Worm (Caenorhabditis elegans) whole organism, dauer: ENCODE results near the gene C47G2.4.

Experiments
- unc-62 ChIP-seq: sonication (generic microtip); optimal IDR thresholded peaks from 2 replicates; lab custom pipeline; 2017; ENCODE audit warnings: missing biosample characterization, missing genetic modification reagents, missing genetic modification characterization

Gene C47G2.4

DNA sequence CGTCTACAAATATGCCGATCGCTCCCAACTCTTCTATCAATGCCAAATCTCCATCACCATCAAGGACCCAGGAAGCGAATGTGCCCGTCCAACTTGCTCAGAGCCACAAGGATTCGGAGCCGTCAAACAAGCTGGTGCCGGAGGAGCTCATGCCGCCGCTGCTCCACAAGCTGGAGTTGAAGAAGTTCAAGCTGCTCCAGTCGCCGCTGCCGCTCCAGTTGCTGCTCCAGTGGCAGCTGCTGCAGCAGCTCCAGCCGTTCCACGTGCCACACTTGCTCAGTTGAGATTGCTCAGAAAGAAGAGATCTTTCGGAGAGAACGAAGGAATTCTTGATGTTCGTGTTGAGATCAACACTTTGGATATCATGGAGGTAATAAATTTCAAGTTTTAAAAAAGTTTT, 22.6 kb downstream of the C47G2.4 start:
- TF ChIP-seq unc-62 (GFP tag; lab: Kevin White, UChicago) = no peak

DNA sequence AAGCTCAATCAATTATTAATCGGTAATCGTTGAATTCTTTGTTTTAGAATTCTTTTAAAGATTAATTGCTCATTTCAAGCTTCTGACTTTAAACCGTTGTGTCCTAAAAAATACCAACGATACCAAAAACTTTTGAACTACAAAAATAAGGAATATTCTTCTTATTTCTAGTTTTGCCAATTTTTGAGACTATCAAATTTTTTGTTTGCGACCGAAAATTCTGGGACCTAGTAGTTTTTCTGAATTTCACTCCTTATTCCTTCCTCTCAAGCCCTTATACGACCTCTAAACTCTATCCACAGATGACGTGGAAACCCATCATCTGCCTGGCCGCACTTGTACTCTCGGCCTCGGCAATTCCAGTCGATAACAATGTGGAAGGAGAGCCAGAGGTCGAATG, 24.6 kb downstream of the C47G2.4 start, which contains the start of gene cut-1:
cut-1 (plus strand) TSS at position 301 of the 400 bp plus-strand sequence.
- TF ChIP-seq unc-62 (GFP tag; lab: Kevin White, UChicago) = no peak

DNA sequence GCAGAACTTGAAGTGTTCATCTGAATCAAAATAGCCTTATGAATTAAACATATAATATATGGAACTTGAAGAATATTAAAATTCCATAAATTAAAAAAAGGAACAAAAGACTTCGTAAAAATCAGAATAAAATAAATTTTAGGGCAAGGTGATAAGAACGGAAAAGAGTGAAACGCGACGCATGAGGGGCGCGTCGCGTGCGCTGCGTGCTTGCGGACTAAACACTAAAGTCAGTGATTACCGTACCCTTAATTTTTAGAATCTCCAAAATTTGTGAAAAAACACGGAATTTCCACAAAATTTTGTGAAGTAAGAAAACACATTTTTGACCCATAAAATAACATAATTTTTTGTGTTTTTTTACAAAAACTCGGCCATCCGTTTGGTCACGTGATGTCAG, 32.2 kb downstream of the C47G2.4 start, which contains the start of gene T05B9.1:
T05B9.1 (minus strand) TSS at position 20 of the 400 bp plus-strand sequence.
- TF ChIP-seq unc-62 (GFP tag; lab: Kevin White, UChicago) = no peak

DNA sequence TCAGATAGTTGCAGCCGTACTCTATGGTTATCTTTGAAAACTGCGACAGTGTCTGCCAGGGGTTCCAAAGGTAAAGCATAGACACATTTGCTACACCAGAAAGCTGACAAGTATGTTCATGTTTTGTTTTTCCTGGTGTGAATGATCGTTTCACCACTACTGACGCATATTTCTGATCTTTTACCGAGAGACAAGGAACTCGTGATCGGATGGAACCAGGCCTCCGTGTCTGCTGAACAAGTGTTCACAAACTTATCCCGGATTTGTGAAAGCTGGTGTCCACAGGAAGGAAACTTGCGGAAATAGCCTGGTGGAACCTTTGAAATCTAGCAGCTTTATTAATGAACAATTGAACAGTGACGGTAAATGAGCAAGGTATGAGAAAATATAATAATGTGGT, 33.6 kb downstream of the C47G2.4 start:
- no peak for TF ChIP-seq unc-62 (GFP tag; lab: Kevin White, UChicago)

ce11 chrII:11255536-11255935, 37.9 kb downstream of the C47G2.4 start, which contains the start of gene T05B9.2:
Gene T05B9.2, plus strand, starts transcription at chrII:11255836.
- no peak for TF ChIP-seq unc-62 (GFP tag; lab: Kevin White, UChicago)

DNA sequence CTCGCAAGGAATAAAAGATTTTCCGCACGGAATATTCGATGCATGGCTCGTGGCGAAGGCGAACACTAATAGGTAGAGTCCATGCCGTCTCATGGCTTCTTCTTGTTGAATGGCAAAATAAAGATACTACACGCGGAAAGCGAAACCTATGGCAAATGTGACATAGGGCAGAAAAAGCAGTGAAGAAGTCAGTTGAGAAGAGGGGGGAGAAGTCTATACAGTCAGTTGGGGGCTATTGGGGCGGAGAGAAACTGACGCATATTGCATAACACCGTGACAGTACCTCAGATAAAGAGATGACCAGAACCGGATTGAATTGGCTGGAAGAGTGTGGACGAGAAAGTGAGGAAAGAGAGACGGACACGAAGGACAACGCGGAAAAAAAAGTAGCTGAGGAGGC, 46.0 kb downstream of the C47G2.4 start, which contains the start of gene T06D8.10:
T06D8.10 (minus strand) TSS at position 101 of the 400 bp plus-strand sequence.
- no peak for TF ChIP-seq unc-62 (GFP tag; lab: Kevin White, UChicago)

DNA sequence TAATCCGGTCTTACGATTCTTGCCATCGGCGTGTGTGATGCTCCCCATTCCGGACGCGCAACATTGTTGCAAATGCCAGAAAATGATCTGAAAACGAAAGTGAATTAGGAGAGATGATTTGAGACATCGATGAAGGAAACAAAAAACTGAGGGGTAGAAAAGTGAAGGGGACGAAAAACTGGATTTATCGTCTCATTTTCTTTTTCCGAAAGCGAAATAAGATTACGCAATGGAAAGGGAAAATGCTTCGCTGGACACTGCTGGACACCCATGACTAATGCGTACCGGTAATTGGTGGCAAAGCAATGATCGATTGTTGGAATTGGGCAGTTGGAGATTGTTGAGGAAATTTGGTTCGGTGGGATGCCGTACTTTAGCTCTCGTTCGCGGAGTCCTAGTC, 46.9 kb downstream of the C47G2.4 start:
- no peak for TF ChIP-seq unc-62 (GFP tag; lab: Kevin White, UChicago)

DNA sequence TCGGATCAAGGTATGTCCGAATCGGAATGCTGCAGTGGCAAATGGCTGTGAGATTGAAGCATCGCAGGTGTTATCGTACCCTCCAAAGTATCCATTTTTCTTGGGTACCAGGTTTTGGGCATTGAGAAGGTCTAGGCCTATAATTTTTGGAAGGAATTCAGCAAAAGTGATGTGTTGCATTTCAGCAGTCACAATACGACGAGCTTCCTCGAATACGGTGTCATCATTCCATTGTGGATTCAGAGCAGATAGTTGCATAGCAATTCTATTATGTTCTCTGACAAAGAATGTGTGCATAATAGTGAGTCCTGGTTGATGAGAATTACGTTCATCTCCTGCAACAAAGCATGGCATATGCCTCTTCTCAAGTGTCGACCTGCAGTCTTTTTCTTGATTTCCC, 50.5 kb downstream of the C47G2.4 start:
- no peak for TF ChIP-seq unc-62 (GFP tag; lab: Kevin White, UChicago)

- TF ChIP-seq unc-62 (GFP tag; lab: Kevin White, UChicago) = no peak
These were observed 51.9 kb downstream of the C47G2.4 start for ce11 chrII:11241497-11241896.

DNA sequence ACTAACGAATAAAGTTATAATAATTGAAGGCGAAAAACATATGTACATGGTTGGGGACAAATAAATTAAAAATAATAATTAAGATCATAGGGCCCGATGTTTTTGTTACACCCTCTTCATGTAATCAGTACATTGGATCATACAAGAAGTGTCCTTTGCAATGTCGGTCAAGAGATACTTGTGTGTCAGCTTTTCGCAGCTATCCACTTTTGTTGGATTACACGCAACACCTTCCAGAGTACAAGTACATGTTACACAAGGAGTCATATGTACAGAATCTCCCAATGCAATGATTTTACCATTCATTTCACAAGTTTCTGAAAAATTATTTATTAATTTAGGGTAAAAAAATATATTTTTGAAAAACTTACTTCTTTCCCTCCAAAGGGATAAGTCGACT, 52.4 kb downstream of the C47G2.4 start:
- no peak for TF ChIP-seq unc-62 (GFP tag; lab: Kevin White, UChicago)
